Fruit fly (Drosophila melanogaster) whole organism, embryonic: ENCODE data around the gene fok.

Source experiments
- Abd-B ChIP-seq: fragments of 200-800 bp; sonication (Bioruptor generic); optimal IDR thresholded peaks from 2 replicates; lab custom pipeline; 2018; ENCODE audit warnings: missing biosample characterization, mild to moderate bottlenecking, missing genetic modification characterization, moderate library complexity
- Antp ChIP-seq: fragments of 200-800 bp; sonication (Bioruptor generic); optimal IDR thresholded peaks from 3 replicates; lab custom pipeline; 2016; ENCODE audit warnings: missing biosample characterization, missing genetic modification characterization
- Atf6 ChIP-seq: fragments of 200-800 bp; sonication (Bioruptor generic); IDR thresholded peaks from 2 replicates; pipeline ENCODE4 v1.3.6; 2022; ENCODE audit warnings: missing biosample characterization, missing genetic modification characterization
- CG10543 ChIP-seq: fragments of 200-800 bp; sonication (Bioruptor generic); optimal IDR thresholded peaks from 3 replicates; lab custom pipeline; 2017; ENCODE audit warnings: missing biosample characterization, mild to moderate bottlenecking, missing genetic modification characterization, moderate library complexity
- CG10979 ChIP-seq: fragments of 200-800 bp; sonication (Bioruptor generic); optimal IDR thresholded peaks from 2 replicates; lab custom pipeline; 2018; ENCODE audit warnings: missing biosample characterization, mild to moderate bottlenecking, missing genetic modification characterization, moderate library complexity
- CG11504 ChIP-seq: fragments of 200-800 bp; sonication (Bioruptor generic); optimal IDR thresholded peaks from 3 replicates; lab custom pipeline; 2019; ENCODE audit warnings: missing biosample characterization, mild to moderate bottlenecking, missing genetic modification characterization, moderate library complexity
- CG11695 ChIP-seq: fragments of 200-800 bp; sonication (Bioruptor generic); IDR thresholded peaks from 3 replicates; pipeline ENCODE4 v1.3.6; 2022; ENCODE audit warnings: missing biosample characterization, missing genetic modification characterization
- CG13624 ChIP-seq: fragments of 200-800 bp; sonication (Bioruptor generic); optimal IDR thresholded peaks from 2 replicates; lab custom pipeline; 2016; ENCODE audit warnings: missing biosample characterization, missing genetic modification characterization
- CG14050 ChIP-seq: fragments of 200-800 bp; sonication (Bioruptor generic); IDR thresholded peaks from 3 replicates; pipeline ENCODE4 v1.3.6; 2022; ENCODE audit warnings: missing biosample characterization, missing genetic modification characterization
- CG14441 ChIP-seq: fragments of 200-800 bp; sonication (Bioruptor generic); IDR thresholded peaks from 2 replicates; pipeline ENCODE4 v1.3.6; 2022; ENCODE audit warnings: missing biosample characterization, missing genetic modification characterization
- CG17568 ChIP-seq: fragments of 200-800 bp; sonication (Bioruptor generic); optimal IDR thresholded peaks from 2 replicates; lab custom pipeline; 2018; ENCODE audit warnings: missing biosample characterization, mild to moderate bottlenecking, missing genetic modification characterization, moderate library complexity
- CG18011 ChIP-seq: fragments of 200-800 bp; sonication (Bioruptor generic); optimal IDR thresholded peaks from 2 replicates; lab custom pipeline; 2017; ENCODE audit warnings: missing biosample characterization, missing genetic modification characterization, mild to moderate bottlenecking, moderate library complexity, missing genotype
- CG1832 ChIP-seq: fragments of 200-800 bp; sonication (Bioruptor generic); optimal IDR thresholded peaks from 2 replicates; lab custom pipeline; 2017; ENCODE audit warnings: missing biosample characterization, mild to moderate bottlenecking, missing genetic modification characterization, inconsistent platforms
- CG2712 ChIP-seq: fragments of 200-800 bp; optimal IDR thresholded peaks from 3 replicates; lab custom pipeline; 2019; ENCODE audit warnings: missing biosample characterization, mild to moderate bottlenecking, missing genetic modification characterization, moderate library complexity
- CG30403 ChIP-seq: fragments of 200-800 bp; sonication (Bioruptor generic); optimal IDR thresholded peaks from 3 replicates; lab custom pipeline; 2016; ENCODE audit warnings: missing biosample characterization, missing genetic modification characterization
- CG34422 ChIP-seq: fragments of 200-800 bp; sonication (Bioruptor generic); IDR thresholded peaks from 3 replicates; pipeline ENCODE4 v1.3.6; 2022; ENCODE audit warnings: missing biosample characterization, missing genetic modification characterization
- CG4617 ChIP-seq: fragments of 200-800 bp; sonication (Bioruptor generic); optimal IDR thresholded peaks from 3 replicates; lab custom pipeline; 2016; ENCODE audit warnings: missing biosample characterization, missing genetic modification characterization, borderline replicate concordance
- CG6765 ChIP-seq: fragments of 200-800 bp; sonication (Bioruptor generic); optimal IDR thresholded peaks from 3 replicates; lab custom pipeline; 2017; ENCODE audit warnings: missing biosample characterization, mild to moderate bottlenecking, missing genetic modification characterization
- CHES-1-like ChIP-seq: fragments of 200-800 bp; sonication (Bioruptor generic); optimal IDR thresholded peaks from 2 replicates; lab custom pipeline; 2016; ENCODE audit warnings: missing biosample characterization, missing genetic modification characterization
- CrebB ChIP-seq: fragments of 200-800 bp; sonication (Bioruptor generic); optimal IDR thresholded peaks from 3 replicates; lab custom pipeline; 2018; ENCODE audit warnings: missing biosample characterization, mild to moderate bottlenecking, missing genetic modification characterization
- Elba2 ChIP-seq: fragments of 200-800 bp; sonication (Bioruptor generic); optimal IDR thresholded peaks from 3 replicates; lab custom pipeline; 2016; ENCODE audit warnings: missing biosample characterization, missing genetic modification characterization
- HHEX ChIP-seq: fragments of 200-800 bp; sonication (Bioruptor generic); optimal IDR thresholded peaks from 3 replicates; lab custom pipeline; 2017; ENCODE audit warnings: missing biosample characterization, mild to moderate bottlenecking, missing genetic modification characterization, missing genetic modification reagents
- HLH3B ChIP-seq: fragments of 200-800 bp; sonication (Bioruptor generic); IDR thresholded peaks from 2 replicates; pipeline ENCODE4 v1.3.6; 2022; ENCODE audit warnings: missing biosample characterization, missing genetic modification characterization
- Hmr ChIP-seq: fragments of 200-800 bp; sonication (Bioruptor generic); optimal IDR thresholded peaks from 3 replicates; lab custom pipeline; 2017; ENCODE audit warnings: mild to moderate bottlenecking, missing biosample characterization, missing genetic modification reagents, missing genetic modification characterization
- Hr3 ChIP-seq: fragments of 200-800 bp; sonication (Bioruptor generic); optimal IDR thresholded peaks from 3 replicates; lab custom pipeline; 2016; ENCODE audit warnings: missing biosample characterization, missing genetic modification characterization
- Jarid2 ChIP-seq: fragments of 200-800 bp; sonication (Bioruptor generic); optimal IDR thresholded peaks from 3 replicates; lab custom pipeline; 2017; ENCODE audit warnings: mild to moderate bottlenecking, missing biosample characterization, missing genetic modification reagents, missing genetic modification characterization
- Lpt ChIP-seq: fragments of >200 bp; optimal IDR thresholded peaks from 2 replicates; lab custom pipeline; 2018; ENCODE audit warnings: missing biosample characterization, missing genetic modification characterization
- Opbp ChIP-seq: fragments of 200-800 bp; sonication (Bioruptor generic); IDR thresholded peaks from 3 replicates; pipeline ENCODE4 v1.3.6; 2022; ENCODE audit warnings: missing biosample characterization, missing genetic modification characterization; ENCODE audit not compliant: partially characterized antibody
- Spps ChIP-seq: fragments of 200-800 bp; sonication (Bioruptor generic); optimal IDR thresholded peaks from 2 replicates; lab custom pipeline; 2018; ENCODE audit warnings: missing biosample characterization, mild to moderate bottlenecking, missing genetic modification characterization
- Sry-δ ChIP-seq: fragments of 200-800 bp; sonication (Bioruptor generic); optimal IDR thresholded peaks from 2 replicates; lab custom pipeline; 2016; ENCODE audit warnings: missing biosample characterization, missing genetic modification characterization
- Ssrp ChIP-seq: fragments of 200-800 bp; sonication (Bioruptor generic); optimal IDR thresholded peaks from 2 replicates; lab custom pipeline; 2018; ENCODE audit warnings: missing biosample characterization, mild to moderate bottlenecking, missing genetic modification characterization, moderate library complexity
- az2 ChIP-seq: fragments of 200-800 bp; sonication (Bioruptor generic); optimal IDR thresholded peaks from 3 replicates; lab custom pipeline; 2016; ENCODE audit warnings: missing biosample characterization, missing genetic modification characterization
- bbx ChIP-seq: fragments of 200-800 bp; sonication (Bioruptor generic); IDR thresholded peaks from 2 replicates; pipeline ENCODE4 v1.3.6; 2022; ENCODE audit warnings: missing biosample characterization, missing genetic modification characterization; ENCODE audit not compliant: partially characterized antibody
- chif ChIP-seq, 2 experiments: fragments of 200-800 bp; sonication (Bioruptor generic); optimal IDR thresholded peaks; 3 replicates each; lab custom pipeline; 2016; ENCODE audit warnings: missing biosample characterization in 2 of 2, missing genetic modification characterization in 2 of 2
- dpn ChIP-seq, 2 experiments: fragments of 200-800 bp; sonication (Bioruptor generic); optimal IDR thresholded peaks; 3 replicates each; lab custom pipeline; 2016; ENCODE audit warnings: missing biosample characterization in 2 of 2, missing genetic modification characterization in 2 of 2
- eyg ChIP-seq: fragments of 200-800 bp; sonication (Bioruptor generic); optimal IDR thresholded peaks from 3 replicates; lab custom pipeline; 2016; ENCODE audit warnings: missing biosample characterization, missing genetic modification characterization
- fd64A ChIP-seq: fragments of 200-800 bp; sonication (Bioruptor generic); optimal IDR thresholded peaks from 3 replicates; lab custom pipeline; 2018; ENCODE audit warnings: missing biosample characterization, mild to moderate bottlenecking, missing genetic modification characterization
- gfzf ChIP-seq: fragments of 200-800 bp; sonication (Bioruptor generic); optimal IDR thresholded peaks from 2 replicates; lab custom pipeline; 2016; ENCODE audit warnings: missing biosample characterization, mild to moderate bottlenecking, missing genetic modification characterization, moderate library complexity
- gsb ChIP-seq: fragments of 200-800 bp; sonication (Bioruptor generic); IDR thresholded peaks from 2 replicates; pipeline ENCODE4 v1.3.6; 2022; ENCODE audit warnings: missing biosample characterization, missing genetic modification characterization
- ham ChIP-seq: fragments of 200-800 bp; sonication (Bioruptor generic); IDR thresholded peaks from 2 replicates; pipeline ENCODE4 v1.3.6; 2022; ENCODE audit warnings: missing biosample characterization, missing genetic modification characterization
- insv ChIP-seq, 2 experiments: fragments of 200-800 bp; sonication (Bioruptor generic); optimal IDR thresholded peaks; 3 replicates each; lab custom pipeline; 2016 to 2018; ENCODE audit warnings: missing biosample characterization in 2 of 2, missing genetic modification characterization in 2 of 2
- mld ChIP-seq: fragments of 200-800 bp; sonication (Bioruptor generic); IDR thresholded peaks from 3 replicates; pipeline ENCODE4 v1.3.6; 2022; ENCODE audit warnings: missing biosample characterization, missing genetic modification characterization; ENCODE audit not compliant: partially characterized antibody
- otp ChIP-seq: fragments of 200-800 bp; sonication (Bioruptor generic); IDR thresholded peaks from 3 replicates; pipeline ENCODE4, ENCODE4 v1.3.6; 2022; ENCODE audit warnings: missing biosample characterization, missing genetic modification characterization
- p53 ChIP-seq: fragments of 200-800 bp; sonication (Bioruptor generic); optimal IDR thresholded peaks from 2 replicates; lab custom pipeline; 2016; ENCODE audit warnings: missing biosample characterization, missing genetic modification characterization
- pfk ChIP-seq: fragments of 200-800 bp; sonication (Bioruptor generic); optimal IDR thresholded peaks from 2 replicates; lab custom pipeline; 2018; ENCODE audit warnings: missing biosample characterization, mild to moderate bottlenecking, missing genetic modification characterization, moderate library complexity
- pros ChIP-seq: fragments of 200-800 bp; sonication (Bioruptor generic); optimal IDR thresholded peaks from 3 replicates; lab custom pipeline; 2019; ENCODE audit warnings: missing biosample characterization, mild to moderate bottlenecking, missing genetic modification characterization, moderate library complexity
- so ChIP-seq: fragments of 200-800 bp; sonication (Bioruptor generic); IDR thresholded peaks from 3 replicates; pipeline ENCODE4 v1.3.6; 2022; ENCODE audit warnings: missing biosample characterization, missing genetic modification characterization
- sqz ChIP-seq: fragments of 200-800 bp; sonication (Bioruptor generic); optimal IDR thresholded peaks from 3 replicates; lab custom pipeline; 2018; ENCODE audit warnings: missing biosample characterization, mild to moderate bottlenecking, missing genetic modification characterization

The fok gene

dm6 chr2L:20086295-20087096, 1.6 kb upstream of the fok start (continued):
- peak; percentile 81 for TF ChIP-seq Hmr
- peak; percentile 81 for TF ChIP-seq CG17568
- TF ChIP-seq dpn (GFP tag; optimal IDR thresholded peaks at IDR 0.05; lab: Kevin White, UChicago): peak; percentile 68 to 79
- peak; percentile 86 for TF ChIP-seq HHEX (GFP tag; lab: Kevin White, UChicago)
- peak; percentile 75 for TF ChIP-seq CrebB (tag; lab: Kevin White, UChicago)
- TF ChIP-seq HLH3B (GFP tag; lab: Robert Waterston, UW): peak; percentile 84
- TF ChIP-seq ham (GFP tag; lab: Robert Waterston, UW): no peak
- TF ChIP-seq Antp (GFP tag; lab: Kevin White, UChicago): peak; percentile 85
- TF ChIP-seq otp (GFP tag; lab: Robert Waterston, UW): peak; percentile 92
- TF ChIP-seq p53 (GFP tag; lab: Kevin White, UChicago): peak; percentile 69
- no peak for TF ChIP-seq CG4617
- TF ChIP-seq chif (GFP tag; optimal IDR thresholded peaks at IDR 0.05; lab: Kevin White, UChicago): peak; percentile 79 to 86
- peak; percentile 87 for TF ChIP-seq CG13624
- TF ChIP-seq CG1832 (GFP tag; lab: Kevin White, UChicago): no peak
- TF ChIP-seq CG34422 (GFP tag; lab: Robert Waterston, UW): peak; percentile 73
- peak; percentile 37 for TF ChIP-seq Abd-B (GFP tag; lab: Kevin White, UChicago)
- TF ChIP-seq CG14441: peak; percentile 91
- TF ChIP-seq Atf6: peak; percentile 85
- peak; percentile 78 for TF ChIP-seq CHES-1-like
- peak; percentile 63 for TF ChIP-seq Jarid2
- peak; percentile 84 for TF ChIP-seq az2
- TF ChIP-seq insv (GFP tag; optimal IDR thresholded peaks at IDR 0.05; lab: Kevin White, UChicago): peak; percentile 8 to 19
- TF ChIP-seq CG14050 (GFP tag; lab: Robert Waterston, UW): peak; percentile 82
- peak; percentile 86 for TF ChIP-seq CG11504 (tag; lab: Kevin White, UChicago)
- peak; percentile 2 for TF ChIP-seq pfk
- TF ChIP-seq CG30403 (GFP tag; lab: Kevin White, UChicago): peak; percentile 81
- peak; percentile 82 for TF ChIP-seq CG10979
- peak; percentile 67 for TF ChIP-seq Spps (tag; lab: Kevin White, UChicago)
- peak; percentile 78 for TF ChIP-seq Hr3 (GFP tag; lab: Kevin White, UChicago)
- TF ChIP-seq fd64A (GFP tag; lab: Kevin White, UChicago): peak; percentile 77
- peak; percentile 70 for TF ChIP-seq CG10543 (GFP tag; lab: Kevin White, UChicago)
- TF ChIP-seq mld (GFP tag; lab: Robert Waterston, UW): no peak
- TF ChIP-seq so (GFP tag; lab: Robert Waterston, UW): peak; percentile 92
- 0 out of 2 replicates have a peak, but pooled peaks have one; percentile 53 for TF ChIP-seq bbx (GFP tag; lab: Robert Waterston, UW)
- peak; percentile 63 for TF ChIP-seq eyg
- peak; percentile 85 for TF ChIP-seq sqz (GFP tag; lab: Kevin White, UChicago)
- TF ChIP-seq CG6765 (GFP tag; lab: Kevin White, UChicago): peak; percentile 68
- no peak for TF ChIP-seq Opbp (GFP tag; lab: Robert Waterston, UW)
- peak; percentile 60 for TF ChIP-seq CG18011 (GFP tag; lab: Kevin White, UChicago)
- no peak for TF ChIP-seq Lpt (GFP tag; lab: Kevin White, UChicago)
- no peak for TF ChIP-seq gfzf
- peak; percentile 84 for TF ChIP-seq CG2712 (tag; lab: Kevin White, UChicago)
- peak; percentile 93 for TF ChIP-seq CG11695 (GFP tag; lab: Robert Waterston, UW)
- peak; percentile 68 for TF ChIP-seq gsb
- TF ChIP-seq Elba2 (GFP tag; lab: Kevin White, UChicago): no peak
- TF ChIP-seq Ssrp (tag; lab: Kevin White, UChicago): peak; percentile 73
- TF ChIP-seq Sry-δ (GFP tag; lab: Kevin White, UChicago): peak; percentile 42
- peak; percentile 79 for TF ChIP-seq pros (GFP tag; lab: Kevin White, UChicago)
